Worm (Caenorhabditis elegans) whole organism, early embryonic: ENCODE data around the gene C07B5.6.

Experiments used
- ama-1 ChIP-seq: fragments of 150-350 bp; optimal IDR thresholded peaks from 2 replicates; lab custom pipeline; 2014
- flt-1 ChIP-seq: fragments of 200-800 bp; sonication (Bioruptor generic); IDR thresholded peaks from 2 replicates; pipeline ENCODE4 v1.3.6; 2022; ENCODE audit warnings: missing genetic modification characterization, missing compliant biosample characterization

- no peak for TF ChIP-seq flt-1 (GFP tag; lab: Robert Waterston, UW)
- TF ChIP-seq ama-1 (lab: Kevin White, UChicago) = no peak
Measured at ce11 chrX:9556038-9556437, 37.2 kb downstream of the C07B5.6 start.
